Worm (Caenorhabditis elegans): Measurements from ENCODE around the gene aakg-4.

ce11 chrX:2274237-2274636, 44.9 kb downstream of the aakg-4 start, which contains the start of gene AH9.4:
- no peak for TF ChIP-seq pax-3 (tag; optimal IDR thresholded peaks at IDR 0.05)
- no peak for TF ChIP-seq nhr-237 (tag; optimal IDR thresholded peaks at IDR 0.05)
- no peak for TF ChIP-seq nhr-90 (tag; optimal IDR thresholded peaks at IDR 0.05; ENCODE audit: poor library complexity)
- TF ChIP-seq lin-39 (tag; optimal IDR thresholded peaks at IDR 0.05) = no peak
- TF ChIP-seq unc-62 (GFP tag; optimal IDR thresholded peaks at IDR 0.05) = no peak
- no peak for TF ChIP-seq lsy-2 (tag; optimal IDR thresholded peaks at IDR 0.05)
- no peak for TF ChIP-seq nhr-12 (tag; optimal IDR thresholded peaks at IDR 0.05)
- no peak for TF ChIP-seq hlh-17 (GFP tag; optimal IDR thresholded peaks at IDR 0.05; ENCODE audit: borderline replicate concordance)
